Worm (Caenorhabditis elegans) whole organism, L1 larva: Measurements from ENCODE around the gene C52D10.3.

Experiments
- C34B4.2 ChIP-seq: sonication (generic microtip); optimal IDR thresholded peaks from 2 replicates; lab custom pipeline; 2017; ENCODE audit warnings: mild to moderate bottlenecking, missing genetic modification characterization, missing compliant biosample characterization
- Y116A8C.19 ChIP-seq: sonication (generic microtip); optimal IDR thresholded peaks from 2 replicates; lab custom pipeline; 2016; ENCODE audit warnings: missing compliant biosample characterization, missing genetic modification characterization, borderline replicate concordance
- blmp-1 ChIP-seq: fragments of 150-350 bp; optimal IDR thresholded peaks from 2 replicates; lab custom pipeline; 2014; ENCODE audit warnings: missing biosample characterization, missing genetic modification characterization
- ceh-63 ChIP-seq: fragments of 200-800 bp; sonication (Bioruptor generic); optimal IDR thresholded peaks from 2 replicates; lab custom pipeline; 2018; ENCODE audit warnings: mild to moderate bottlenecking, missing genetic modification characterization, missing compliant biosample characterization
- ceh-8 ChIP-seq: fragments of 200-800 bp; sonication (Bioruptor generic); optimal IDR thresholded peaks from 2 replicates; lab custom pipeline; 2018; ENCODE audit warnings: mild to moderate bottlenecking, missing genetic modification characterization, moderate library complexity, missing compliant biosample characterization
- ceh-82 ChIP-seq, 3 experiments: fragments of 150-350 bp in 1 of 3; sonication (generic microtip) in 2 of 3; optimal IDR thresholded peaks; 2 replicates each; lab custom pipeline; 2014 to 2017; ENCODE audit warnings: missing biosample characterization in 3 of 3, missing genetic modification characterization in 3 of 3
- ceh-88 ChIP-seq: fragments of 200-800 bp; sonication (Bioruptor generic); IDR thresholded peaks from 2 replicates; pipeline ENCODE4 v1.3.6; 2022; ENCODE audit warnings: missing genetic modification characterization, missing compliant biosample characterization
- dpl-1 ChIP-seq, 3 experiments: fragments of 150-350 bp in 2 of 3; sonication (generic microtip) in 1 of 3; optimal IDR thresholded peaks; 2 replicates each; lab custom pipeline; 2014 to 2017; ENCODE audit warnings: missing biosample characterization in 3 of 3, missing genetic modification characterization in 3 of 3, missing genetic modification reagents in 3 of 3
- dsc-1 ChIP-seq: sonication (generic microtip); optimal IDR thresholded peaks from 2 replicates; lab custom pipeline; 2016; ENCODE audit warnings: mild to moderate bottlenecking, missing genetic modification characterization, missing compliant biosample characterization
- efl-1 ChIP-seq, 4 experiments: fragments of 150-350 bp; optimal IDR thresholded peaks in 3 of 4; peaks in 1 of 4; 1 replicate in 1 of 4; 2 replicates in 3 of 4; lab custom pipeline; 2014; ENCODE audit warnings: missing biosample characterization in 2 of 4, missing genetic modification characterization in 2 of 4, missing genetic modification reagents in 2 of 4
- efl-3 ChIP-seq: fragments of 200-800 bp; sonication (Bioruptor generic); optimal IDR thresholded peaks from 2 replicates; lab custom pipeline; 2018; ENCODE audit warnings: mild to moderate bottlenecking, missing genetic modification characterization, missing compliant biosample characterization
- egl-13 ChIP-seq: sonication (generic microtip); optimal IDR thresholded peaks from 2 replicates; lab custom pipeline; 2016; ENCODE audit warnings: missing genotype, missing genetic modification reagents, missing genetic modification characterization, missing compliant biosample characterization
- elt-3 ChIP-seq, 6 experiments: fragments of 150-350 bp in 1 of 6; sonication (generic microtip); optimal IDR thresholded peaks; 2 replicates each; lab custom pipeline; 2017 to 2018; ENCODE audit warnings: missing biosample characterization in 6 of 6, missing genetic modification characterization in 6 of 6, inconsistent platforms in 1 of 6
- ets-5 ChIP-seq: fragments of 200-800 bp; sonication (Bioruptor generic); IDR thresholded peaks from 2 replicates; pipeline ENCODE4 v1.3.6; 2022; ENCODE audit warnings: missing genetic modification characterization, missing compliant biosample characterization
- fkh-10 ChIP-seq: sonication (generic microtip); optimal IDR thresholded peaks from 2 replicates; lab custom pipeline; 2017; ENCODE audit warnings: missing biosample characterization, missing genetic modification reagents, missing genetic modification characterization
- fkh-8 ChIP-seq: sonication (generic microtip); optimal IDR thresholded peaks from 2 replicates; lab custom pipeline; 2016; ENCODE audit warnings: mild to moderate bottlenecking, missing genetic modification characterization, missing compliant biosample characterization
- hlh-17 ChIP-seq: fragments of 200-800 bp; sonication (Bioruptor generic); optimal IDR thresholded peaks from 2 replicates; lab custom pipeline; 2018; ENCODE audit warnings: missing genetic modification characterization, mild to moderate bottlenecking, missing compliant biosample characterization, moderate library complexity, borderline replicate concordance
- isw-1 ChIP-seq: fragments of 200-800 bp; sonication (Bioruptor generic); IDR thresholded peaks from 2 replicates; pipeline ENCODE4 v1.3.6; 2022; ENCODE audit warnings: missing genetic modification characterization, missing compliant biosample characterization
- jun-1 ChIP-seq: fragments of 150-350 bp; optimal IDR thresholded peaks from 2 replicates; lab custom pipeline; 2014; ENCODE audit warnings: missing biosample characterization, missing genetic modification reagents, missing genetic modification characterization
- lin-13 ChIP-seq: fragments of 150-350 bp; optimal IDR thresholded peaks from 2 replicates; lab custom pipeline; 2014; ENCODE audit warnings: missing biosample characterization, missing genetic modification reagents, missing genetic modification characterization
- lin-14 ChIP-seq: fragments of 200-800 bp; sonication (Bioruptor generic); optimal IDR thresholded peaks from 2 replicates; lab custom pipeline; 2018; ENCODE audit warnings: mild to moderate bottlenecking, missing genetic modification characterization, moderate library complexity, missing compliant biosample characterization
- lin-35 ChIP-seq, 2 experiments: fragments of 150-350 bp; optimal IDR thresholded peaks; 2 replicates each; lab custom pipeline; 2014; ENCODE audit warnings: missing biosample characterization in 2 of 2, missing genetic modification characterization in 2 of 2, missing genetic modification reagents in 2 of 2
- lsy-2 ChIP-seq, 2 experiments: fragments of 150-350 bp; optimal IDR thresholded peaks; 2 replicates each; lab custom pipeline; 2014; ENCODE audit warnings: missing biosample characterization in 2 of 2, missing genetic modification characterization in 2 of 2
- mab-9 ChIP-seq: fragments of 200-800 bp; sonication (Bioruptor generic); IDR thresholded peaks from 2 replicates; pipeline ENCODE4 v1.3.6; 2022; ENCODE audit warnings: missing genetic modification reagents, missing genetic modification characterization, missing compliant biosample characterization
- nhr-11 ChIP-seq: fragments of 150-350 bp; optimal IDR thresholded peaks from 2 replicates; lab custom pipeline; 2014; ENCODE audit warnings: missing biosample characterization, missing genetic modification characterization
- nhr-19 ChIP-seq: fragments of 200-800 bp; sonication (Bioruptor generic); conservative IDR thresholded peaks from 2 replicates; pipeline ENCODE4 v1.3.6; 2022; ENCODE audit warnings: missing genetic modification characterization, missing compliant biosample characterization
- nhr-71 ChIP-seq: sonication (generic microtip); optimal IDR thresholded peaks from 2 replicates; lab custom pipeline; 2016; ENCODE audit warnings: mild to moderate bottlenecking, missing genetic modification characterization, moderate library complexity, missing compliant biosample characterization
- nhr-77 ChIP-seq: fragments of 150-350 bp; optimal IDR thresholded peaks from 2 replicates; lab custom pipeline; 2014; ENCODE audit warnings: missing biosample characterization, missing genetic modification characterization
- pag-3 ChIP-seq: sonication (generic microtip); optimal IDR thresholded peaks from 2 replicates; lab custom pipeline; 2017; ENCODE audit warnings: missing genetic modification characterization, mild to moderate bottlenecking, missing compliant biosample characterization, antibody characterized with exemption, borderline replicate concordance; ENCODE audit not compliant: insufficient read depth
- pax-3 ChIP-seq: fragments of 200-800 bp; sonication (Bioruptor generic); optimal IDR thresholded peaks from 2 replicates; lab custom pipeline; 2018; ENCODE audit warnings: mild to moderate bottlenecking, missing genetic modification characterization, moderate library complexity, missing compliant biosample characterization
- rnt-1 ChIP-seq: sonication (generic microtip); optimal IDR thresholded peaks from 2 replicates; lab custom pipeline; 2016; ENCODE audit warnings: mild to moderate bottlenecking, missing genetic modification characterization, moderate library complexity, missing compliant biosample characterization
- snu-23 ChIP-seq: sonication (generic microtip); optimal IDR thresholded peaks from 2 replicates; lab custom pipeline; 2016; ENCODE audit warnings: missing genetic modification characterization, missing compliant biosample characterization
- sox-4 ChIP-seq: sonication (generic microtip); optimal IDR thresholded peaks from 2 replicates; lab custom pipeline; 2016; ENCODE audit warnings: missing genetic modification characterization, missing compliant biosample characterization
- sptf-1 ChIP-seq: fragments of 150-350 bp; optimal IDR thresholded peaks from 2 replicates; lab custom pipeline; 2014; ENCODE audit warnings: missing biosample characterization, missing genetic modification characterization
- tbx-2 ChIP-seq: sonication (generic microtip); optimal IDR thresholded peaks from 2 replicates; lab custom pipeline; 2016; ENCODE audit warnings: missing genetic modification characterization, missing compliant biosample characterization
- tlp-1 ChIP-seq: fragments of 150-350 bp; optimal IDR thresholded peaks from 2 replicates; lab custom pipeline; 2014; ENCODE audit warnings: missing biosample characterization, missing genetic modification characterization
- unc-62 ChIP-seq: fragments of 150-350 bp; optimal IDR thresholded peaks from 2 replicates; lab custom pipeline; 2014; ENCODE audit warnings: missing biosample characterization, missing genetic modification reagents, missing genetic modification characterization
- unc-98 ChIP-seq: fragments of 200-800 bp; sonication (Bioruptor generic); IDR thresholded peaks from 2 replicates; pipeline ENCODE4 v1.3.6; 2022; ENCODE audit warnings: missing genetic modification characterization, missing compliant biosample characterization
- ztf-11 ChIP-seq, 2 experiments: sonication (generic microtip); optimal IDR thresholded peaks; 2 replicates each; lab custom pipeline; 2016 to 2017; ENCODE audit warnings: missing genetic modification characterization in 2 of 2, missing biosample characterization in 1 of 2, missing compliant biosample characterization in 1 of 2

Gene C52D10.3

DNA sequence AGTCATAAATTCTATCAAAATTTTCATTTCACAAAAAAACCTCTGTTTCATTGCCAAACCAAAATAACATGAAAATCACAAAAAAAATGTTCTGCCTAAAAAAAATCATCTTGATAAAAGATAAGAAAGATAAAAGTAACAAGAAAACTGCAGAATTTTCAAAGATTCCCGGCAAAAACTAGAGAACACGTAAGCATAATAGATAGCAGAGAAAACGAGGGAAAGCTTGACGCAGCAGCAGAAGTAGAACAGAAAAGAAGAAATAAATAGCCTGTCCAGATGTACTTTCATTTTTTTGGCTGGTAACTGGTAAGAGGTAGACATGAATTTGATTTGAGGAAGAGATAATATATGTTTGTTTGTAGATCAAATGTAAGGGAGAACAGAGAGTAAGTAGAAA is 34.5 kb downstream of the C52D10.3 start:
- TF ChIP-seq efl-1 (optimal IDR thresholded peaks at IDR 0.05; lab: Kevin White, UChicago) (peak; percentile 17 to 19), efl-1 (GFP tag; optimal IDR thresholded peaks at IDR 0.05 in 1 of 2; lab: Kevin White, UChicago) (no peak), pag-3 (peak; percentile 44), pax-3 (tag; lab: Kevin White, UChicago) (no peak), ceh-88 (GFP tag; lab: Robert Waterston, UW) (no peak), egl-13 (tag; lab: Kevin White, UChicago) (no peak), nhr-11 (tag; lab: Kevin White, UChicago) (no peak), isw-1 (GFP tag; lab: Robert Waterston, UW) (no peak), dpl-1 (GFP tag; optimal IDR thresholded peaks at IDR 0.05; lab: Kevin White, UChicago) (peak in 1 of 3 experiments; percentile 0), rnt-1 (tag; lab: Kevin White, UChicago) (no peak), tbx-2 (no peak), nhr-19 (GFP tag; lab: Robert Waterston, UW) (no peak), lin-35 (GFP tag; optimal IDR thresholded peaks at IDR 0.05; lab: Kevin White, UChicago) (peak in 1 of 2 experiments; percentile 6), sox-4 (tag; lab: Kevin White, UChicago) (no peak), hlh-17 (GFP tag; lab: Kevin White, UChicago) (no peak), elt-3 (tag; optimal IDR thresholded peaks at IDR 0.05; lab: Kevin White, UChicago) (peak in 1 of 6 experiments; percentile 50), Y116A8C.19 (tag; lab: Kevin White, UChicago) (no peak), nhr-77 (tag; lab: Kevin White, UChicago) (no peak), blmp-1 (tag; lab: Kevin White, UChicago) (peak; percentile 78), unc-98 (GFP tag; lab: Robert Waterston, UW) (no peak), C34B4.2 (tag; lab: Kevin White, UChicago) (no peak)

DNA sequence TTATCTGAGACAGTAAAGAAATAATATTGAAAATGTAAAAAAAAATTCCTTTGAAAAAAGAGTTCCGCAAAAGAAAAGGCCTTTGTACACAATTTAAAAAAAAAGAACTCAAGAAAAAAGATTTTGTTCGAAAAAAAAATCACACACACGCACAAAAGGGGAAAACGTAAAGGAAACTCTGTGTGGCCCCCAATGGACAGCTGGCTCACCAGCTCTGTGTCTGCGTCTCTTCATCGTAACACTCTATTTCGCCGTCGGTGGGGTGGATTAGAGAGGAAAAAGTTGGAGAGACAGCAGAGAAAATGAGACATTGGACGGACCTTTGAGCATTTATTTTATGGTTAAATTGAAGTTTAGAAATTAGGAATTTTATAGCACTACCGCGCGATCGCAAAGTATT is 38.8 kb downstream of the C52D10.3 start:
- TF ChIP-seq ceh-82 (tag; optimal IDR thresholded peaks at IDR 0.05; lab: Kevin White, UChicago), result peak in 1 of 3 experiments; percentile 20
- TF ChIP-seq dsc-1 (tag; lab: Kevin White, UChicago), result no peak
- no peak for TF ChIP-seq elt-3 (tag; optimal IDR thresholded peaks at IDR 0.05; lab: Kevin White, UChicago)
- TF ChIP-seq nhr-71 (tag; lab: Kevin White, UChicago), result peak; percentile 33
- no peak for TF ChIP-seq ceh-63 (GFP tag; lab: Kevin White, UChicago)
- TF ChIP-seq efl-1 (optimal IDR thresholded peaks at IDR 0.05; lab: Kevin White, UChicago), result peak; percentile 35 to 39
- TF ChIP-seq efl-1 (GFP tag; optimal IDR thresholded peaks at IDR 0.05 in 1 of 2; lab: Kevin White, UChicago), result peak; percentile 31 to 84
- TF ChIP-seq lin-14 (GFP tag; lab: Kevin White, UChicago), result peak; percentile 68
- peak in 1 of 3 experiments; percentile 14 for TF ChIP-seq dpl-1 (GFP tag; optimal IDR thresholded peaks at IDR 0.05; lab: Kevin White, UChicago)
- TF ChIP-seq ztf-11 (tag; optimal IDR thresholded peaks at IDR 0.05; lab: Kevin White, UChicago), result no peak
- peak in 1 of 2 experiments; percentile 25 for TF ChIP-seq lin-35 (GFP tag; optimal IDR thresholded peaks at IDR 0.05; lab: Kevin White, UChicago)
- TF ChIP-seq snu-23, result peak; percentile 23
- TF ChIP-seq unc-62 (GFP tag; lab: Kevin White, UChicago), result no peak
- no peak for TF ChIP-seq fkh-8 (tag; lab: Kevin White, UChicago)
- no peak for TF ChIP-seq sox-4 (tag; lab: Kevin White, UChicago)
- no peak for TF ChIP-seq ceh-8 (GFP tag; lab: Kevin White, UChicago)
- TF ChIP-seq lsy-2 (tag; optimal IDR thresholded peaks at IDR 0.05; lab: Kevin White, UChicago), result peak in 1 of 2 experiments; percentile 5
- no peak for TF ChIP-seq efl-3
- no peak for TF ChIP-seq sptf-1 (tag; lab: Kevin White, UChicago)
- no peak for TF ChIP-seq lin-13 (GFP tag; lab: Kevin White, UChicago)
- no peak for TF ChIP-seq ets-5 (GFP tag; lab: Robert Waterston, UW)
- TF ChIP-seq jun-1 (tag; lab: Kevin White, UChicago), result no peak
- TF ChIP-seq fkh-10 (GFP tag; lab: Kevin White, UChicago), result no peak
- no peak for TF ChIP-seq nhr-77 (tag; lab: Kevin White, UChicago)
- TF ChIP-seq mab-9 (GFP tag; lab: Robert Waterston, UW), result no peak
- TF ChIP-seq tlp-1 (tag; lab: Kevin White, UChicago), result no peak
